Worm (Caenorhabditis elegans) whole organism, L3 larva: ENCODE results near the gene clec-217.

Source experiments
- R02D3.7 ChIP-seq: fragments of 150-350 bp; optimal IDR thresholded peaks from 2 replicates; lab custom pipeline; 2014; ENCODE audit warnings: missing biosample characterization, missing genetic modification characterization
- ZK546.5 ChIP-seq: sonication (generic microtip); optimal IDR thresholded peaks from 2 replicates; lab custom pipeline; 2017; ENCODE audit warnings: missing biosample characterization, missing genetic modification characterization
- aly-2 ChIP-seq: fragments of 150-350 bp; optimal IDR thresholded peaks from 2 replicates; lab custom pipeline; 2014; ENCODE audit warnings: missing biosample characterization, missing genetic modification characterization
- ama-1 ChIP-seq: fragments of 150-350 bp; optimal IDR thresholded peaks from 2 replicates; lab custom pipeline; 2018
- ceh-16 ChIP-seq: sonication (generic microtip); optimal IDR thresholded peaks from 2 replicates; lab custom pipeline; 2017; ENCODE audit warnings: missing biosample characterization, missing genetic modification characterization
- ceh-28 ChIP-seq: fragments of 150-350 bp; optimal IDR thresholded peaks from 2 replicates; lab custom pipeline; 2014; ENCODE audit warnings: missing biosample characterization, missing genetic modification reagents, missing genetic modification characterization
- ceh-82 ChIP-seq: fragments of 150-350 bp; optimal IDR thresholded peaks from 2 replicates; lab custom pipeline; 2014; ENCODE audit warnings: missing biosample characterization, missing genetic modification characterization
- ceh-9 ChIP-seq: sonication (generic microtip); optimal IDR thresholded peaks from 2 replicates; lab custom pipeline; 2018; ENCODE audit warnings: missing biosample characterization, missing genetic modification characterization
- daf-12 ChIP-seq: fragments of 150-350 bp; optimal IDR thresholded peaks from 2 replicates; lab custom pipeline; 2014; ENCODE audit warnings: missing biosample characterization, missing genetic modification reagents, missing genetic modification characterization
- egl-27 ChIP-seq: sonication (generic microtip); optimal IDR thresholded peaks from 4 replicates; lab custom pipeline; 2017; ENCODE audit warnings: missing biosample characterization, missing genetic modification reagents, missing genetic modification characterization
- egl-5 ChIP-seq: fragments of 150-350 bp; optimal IDR thresholded peaks from 2 replicates; lab custom pipeline; 2017; ENCODE audit warnings: missing biosample characterization, missing genetic modification reagents, missing genetic modification characterization, inconsistent platforms
- elt-1 ChIP-seq: fragments of 150-350 bp; optimal IDR thresholded peaks from 2 replicates; lab custom pipeline; 2014; ENCODE audit warnings: missing biosample characterization, missing genetic modification characterization
- elt-2 ChIP-seq: sonication (generic microtip); optimal IDR thresholded peaks from 2 replicates; lab custom pipeline; 2016; ENCODE audit warnings: missing genetic modification reagents, mild to moderate bottlenecking, missing genetic modification characterization, missing compliant biosample characterization
- elt-3 ChIP-seq, 3 experiments: fragments of 150-350 bp in 1 of 3; sonication (generic microtip) in 2 of 3; optimal IDR thresholded peaks; 2 replicates in 2 of 3; 4 replicates in 1 of 3; lab custom pipeline; 2014 to 2017; ENCODE audit warnings: missing biosample characterization in 3 of 3, missing genetic modification characterization in 3 of 3
- eor-1 ChIP-seq, 2 experiments: fragments of 150-350 bp; optimal IDR thresholded peaks; 2 replicates each; lab custom pipeline; 2014 to 2018; ENCODE audit warnings: missing biosample characterization in 2 of 2, missing genetic modification characterization in 2 of 2
- fkh-10 ChIP-seq: sonication (generic microtip); optimal IDR thresholded peaks from 2 replicates; lab custom pipeline; 2017; ENCODE audit warnings: missing biosample characterization, missing genetic modification reagents, missing genetic modification characterization
- fkh-2 ChIP-seq: fragments of 150-350 bp; optimal IDR thresholded peaks from 2 replicates; lab custom pipeline; 2014; ENCODE audit warnings: missing biosample characterization, missing genetic modification reagents, missing genetic modification characterization
- fos-1 ChIP-seq: fragments of 150-350 bp; optimal IDR thresholded peaks from 2 replicates; lab custom pipeline; 2014; ENCODE audit warnings: missing biosample characterization, missing genetic modification characterization
- hmg-11 ChIP-seq: sonication (generic microtip); optimal IDR thresholded peaks from 2 replicates; lab custom pipeline; 2016; ENCODE audit warnings: missing genetic modification characterization, missing compliant biosample characterization
- lin-15B ChIP-seq: fragments of 150-350 bp; optimal IDR thresholded peaks from 2 replicates; lab custom pipeline; 2014; ENCODE audit warnings: missing biosample characterization, missing genetic modification characterization
- lin-39 ChIP-seq: fragments of 150-350 bp; optimal IDR thresholded peaks from 2 replicates; lab custom pipeline; 2018; ENCODE audit warnings: missing biosample characterization, missing genetic modification reagents, missing genetic modification characterization
- lsy-12 ChIP-seq: sonication (generic microtip); optimal IDR thresholded peaks from 2 replicates; lab custom pipeline; 2016; ENCODE audit warnings: mild to moderate bottlenecking, missing genetic modification characterization, missing compliant biosample characterization
- mdl-1 ChIP-seq: fragments of 150-350 bp; optimal IDR thresholded peaks from 2 replicates; lab custom pipeline; 2014; ENCODE audit warnings: missing biosample characterization, missing genetic modification characterization
- mml-1 ChIP-seq: fragments of 150-350 bp; sonication (generic microtip); optimal IDR thresholded peaks from 3 replicates; lab custom pipeline; 2014; ENCODE audit warnings: missing biosample characterization, missing genetic modification characterization
- nfya-1 ChIP-seq: sonication (generic microtip); optimal IDR thresholded peaks from 2 replicates; lab custom pipeline; 2017; ENCODE audit warnings: missing genetic modification characterization, mild to moderate bottlenecking, missing compliant biosample characterization, antibody characterized with exemption, moderate library complexity; ENCODE audit not compliant: insufficient read depth
- nhr-11 ChIP-seq: fragments of 150-350 bp; optimal IDR thresholded peaks from 2 replicates; lab custom pipeline; 2014; ENCODE audit warnings: missing biosample characterization, missing genetic modification characterization
- nhr-12 ChIP-seq: fragments of 150-350 bp; optimal IDR thresholded peaks from 2 replicates; lab custom pipeline; 2014; ENCODE audit warnings: missing biosample characterization, missing genetic modification characterization
- nhr-23 ChIP-seq: fragments of 150-350 bp; optimal IDR thresholded peaks from 2 replicates; lab custom pipeline; 2014; ENCODE audit warnings: missing biosample characterization, missing genetic modification reagents, missing genetic modification characterization
- nhr-237 ChIP-seq: fragments of 150-350 bp; optimal IDR thresholded peaks from 2 replicates; lab custom pipeline; 2014; ENCODE audit warnings: missing biosample characterization, missing genetic modification characterization
- nhr-25 ChIP-seq: sonication (generic microtip); optimal IDR thresholded peaks from 2 replicates; lab custom pipeline; 2017; ENCODE audit warnings: missing biosample characterization, missing genetic modification characterization
- nhr-28 ChIP-seq: fragments of 150-350 bp; optimal IDR thresholded peaks from 2 replicates; lab custom pipeline; 2014; ENCODE audit warnings: missing biosample characterization, missing genetic modification characterization
- nhr-43 ChIP-seq: sonication (generic microtip); optimal IDR thresholded peaks from 2 replicates; lab custom pipeline; 2016; ENCODE audit warnings: mild to moderate bottlenecking, missing genetic modification characterization, missing compliant biosample characterization; ENCODE audit not compliant: poor library complexity, severe bottlenecking
- nhr-67 ChIP-seq: fragments of 150-350 bp; optimal IDR thresholded peaks from 2 replicates; lab custom pipeline; 2014; ENCODE audit warnings: missing biosample characterization, missing genetic modification characterization
- nhr-76 ChIP-seq: fragments of 150-350 bp; sonication (generic microtip); optimal IDR thresholded peaks from 5 replicates; lab custom pipeline; 2014; ENCODE audit warnings: missing biosample characterization, missing genetic modification characterization
- nhr-77 ChIP-seq: fragments of 150-350 bp; optimal IDR thresholded peaks from 2 replicates; lab custom pipeline; 2014; ENCODE audit warnings: missing biosample characterization, missing genetic modification characterization
- pha-4 ChIP-seq: fragments of 150-350 bp; optimal IDR thresholded peaks from 2 replicates; lab custom pipeline; 2014; ENCODE audit warnings: missing biosample characterization, missing genetic modification reagents, missing genetic modification characterization
- pqm-1 ChIP-seq: fragments of 150-350 bp; optimal IDR thresholded peaks from 2 replicates; lab custom pipeline; 2017; ENCODE audit warnings: missing biosample characterization, missing genetic modification characterization, inconsistent platforms
- sea-2 ChIP-seq: fragments of 150-350 bp; sonication (generic microtip); optimal IDR thresholded peaks from 4 replicates; lab custom pipeline; 2014; ENCODE audit warnings: missing biosample characterization, missing genetic modification reagents, missing genetic modification characterization
- skn-1 ChIP-seq: fragments of 150-350 bp; optimal IDR thresholded peaks from 2 replicates; lab custom pipeline; 2014; ENCODE audit warnings: missing biosample characterization, missing genetic modification characterization
- snpc-4 ChIP-seq: fragments of 150-350 bp; optimal IDR thresholded peaks from 2 replicates; lab custom pipeline; 2014; ENCODE audit warnings: missing biosample characterization, missing genetic modification characterization
- tbx-2 ChIP-seq: sonication (generic microtip); optimal IDR thresholded peaks from 2 replicates; lab custom pipeline; 2016; ENCODE audit warnings: mild to moderate bottlenecking, missing genetic modification characterization, missing compliant biosample characterization
- unc-39 ChIP-seq: sonication (generic microtip); optimal IDR thresholded peaks from 4 replicates; lab custom pipeline; 2017; ENCODE audit warnings: missing biosample characterization, missing genetic modification characterization
- unc-62 ChIP-seq: fragments of 150-350 bp; sonication (generic microtip); optimal IDR thresholded peaks from 4 replicates; lab custom pipeline; 2014; ENCODE audit warnings: missing biosample characterization, missing genetic modification reagents, missing genetic modification characterization
- zag-1 ChIP-seq: fragments of 150-350 bp; optimal IDR thresholded peaks from 2 replicates; lab custom pipeline; 2014; ENCODE audit warnings: missing biosample characterization, missing genetic modification characterization
- ztf-11 ChIP-seq: fragments of 150-350 bp; optimal IDR thresholded peaks from 2 replicates; lab custom pipeline; 2014; ENCODE audit warnings: missing biosample characterization, missing genetic modification characterization
- ztf-4 ChIP-seq: fragments of 150-350 bp; optimal IDR thresholded peaks from 2 replicates; lab custom pipeline; 2014; ENCODE audit warnings: missing biosample characterization, missing genetic modification characterization

clec-217 gene

DNA sequence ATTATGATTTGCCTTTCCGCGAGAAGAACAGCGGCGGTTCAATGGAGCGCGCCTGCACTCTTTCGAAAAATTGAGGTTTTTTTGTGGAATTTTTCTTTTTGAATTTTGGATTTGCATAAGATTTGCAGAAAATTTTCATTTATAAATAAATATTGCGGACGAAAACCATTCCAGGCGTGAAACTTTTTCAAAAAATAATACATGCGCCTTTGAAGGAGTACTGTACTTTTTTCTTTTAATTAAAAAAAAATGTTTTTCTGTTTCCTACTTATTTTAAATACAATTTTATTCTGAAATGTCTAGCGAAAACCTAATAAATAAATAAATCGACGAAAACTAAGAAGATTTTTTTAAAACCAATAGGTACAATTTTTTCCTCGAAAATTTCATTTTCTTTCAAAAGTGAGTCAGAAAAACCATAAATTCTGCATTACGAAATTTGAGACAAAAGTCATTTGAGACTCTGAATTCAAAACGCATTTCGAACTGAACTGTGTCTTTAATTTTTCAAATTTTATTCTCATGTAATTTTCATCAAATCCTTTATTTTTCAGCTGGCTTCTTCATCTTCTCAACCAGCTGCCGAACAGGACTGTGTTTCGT, 22.5 kb upstream of the clec-217 start, which contains the start of gene F26D11.1:
Gene F26D11.1 (plus strand): TSS at position 553 of the 603 bp plus-strand sequence.
- TF ChIP-seq nhr-12 (tag; lab: Kevin White, UChicago), result no peak
- TF ChIP-seq fkh-2 (tag; lab: Kevin White, UChicago), result no peak
- no peak for TF ChIP-seq ztf-11 (tag; lab: Kevin White, UChicago)
- no peak for TF ChIP-seq ceh-82 (tag; lab: Kevin White, UChicago)
- TF ChIP-seq elt-1, result no peak
- TF ChIP-seq ama-1 (lab: Kevin White, UChicago), result no peak
- TF ChIP-seq lin-39, result no peak
- no peak for TF ChIP-seq eor-1 (tag; optimal IDR thresholded peaks at IDR 0.05; lab: Kevin White, UChicago)
- no peak for TF ChIP-seq skn-1 (tag; lab: Kevin White, UChicago)
- TF ChIP-seq ceh-9 (tag; lab: Kevin White, UChicago), result no peak

DNA sequence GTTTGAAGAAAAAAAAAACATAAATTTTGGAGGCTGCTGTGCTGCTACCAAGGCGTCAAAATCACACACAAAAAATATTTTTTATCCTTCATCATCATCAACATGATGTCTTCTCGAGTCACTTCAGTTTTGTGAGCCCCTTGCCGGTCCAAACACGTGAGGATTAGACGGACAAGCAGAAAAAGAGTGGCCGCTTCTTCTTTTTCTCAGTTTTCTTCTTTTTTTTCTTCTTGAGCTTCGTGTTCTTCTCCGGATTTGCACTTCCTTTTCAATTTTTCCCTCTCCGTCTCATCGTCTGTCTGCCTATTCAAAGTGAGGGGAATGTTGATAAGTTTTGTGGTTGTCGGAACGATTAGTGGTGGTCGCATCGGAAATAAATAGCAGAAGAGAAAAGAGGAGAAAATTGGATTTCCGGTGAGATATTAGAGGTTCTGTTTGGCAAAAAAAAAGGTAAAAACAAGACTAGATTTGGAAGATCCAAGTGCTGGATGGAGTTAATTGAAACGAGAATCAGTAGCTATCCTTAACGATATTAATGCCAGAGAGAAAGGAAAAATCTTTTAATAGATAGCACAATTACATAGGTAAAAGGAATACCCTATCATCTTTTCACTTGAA, 21.8 kb upstream of the clec-217 start:
- TF ChIP-seq eor-1 (tag; optimal IDR thresholded peaks at IDR 0.05; lab: Kevin White, UChicago) (no peak), ceh-28 (tag; lab: Kevin White, UChicago) (no peak), fkh-10 (GFP tag; lab: Kevin White, UChicago) (peak; percentile 34), ceh-9 (tag; lab: Kevin White, UChicago) (no peak), daf-12 (no peak), lin-15B (tag; lab: Kevin White, UChicago) (peak; percentile 30), ceh-16 (tag; lab: Kevin White, UChicago) (no peak), lin-39 (peak; percentile 77), aly-2 (tag; lab: Kevin White, UChicago) (no peak), snpc-4 (peak; percentile 43), elt-1 (peak; percentile 43), skn-1 (tag; lab: Kevin White, UChicago) (no peak), nfya-1 (peak; percentile 56)

DNA sequence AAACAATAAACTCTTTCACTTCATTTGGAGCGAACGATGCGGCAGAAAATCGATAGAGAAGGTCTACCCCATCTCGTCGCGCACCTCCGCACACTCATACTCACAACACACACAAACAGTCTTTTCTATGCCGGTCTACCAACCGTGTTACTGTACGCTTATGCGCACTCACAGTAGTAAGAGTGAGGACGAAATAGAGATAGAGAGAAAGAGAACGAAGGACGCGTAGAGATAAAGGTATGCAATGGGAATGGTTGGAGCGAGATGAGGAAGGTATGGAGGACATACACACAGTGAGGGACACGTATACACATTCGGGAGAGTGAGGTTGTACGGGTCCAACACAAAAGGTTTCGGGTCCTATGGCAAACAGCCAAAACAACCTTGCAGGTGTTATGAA, 20.2 kb upstream of the clec-217 start:
- no peak for TF ChIP-seq fkh-10 (GFP tag; lab: Kevin White, UChicago)
- no peak for TF ChIP-seq lsy-12 (tag; lab: Kevin White, UChicago)
- no peak for TF ChIP-seq nhr-76 (tag; lab: Kevin White, UChicago)
- TF ChIP-seq mdl-1, result no peak
- no peak for TF ChIP-seq unc-62
- TF ChIP-seq nhr-28 (tag; lab: Kevin White, UChicago), result no peak
- no peak for TF ChIP-seq egl-5 (tag; lab: Kevin White, UChicago)
- no peak for TF ChIP-seq ceh-16 (tag; lab: Kevin White, UChicago)
- peak; percentile 1 for TF ChIP-seq lin-39
- TF ChIP-seq sea-2, result no peak
- TF ChIP-seq ceh-28 (tag; lab: Kevin White, UChicago), result peak; percentile 45
- no peak for TF ChIP-seq ZK546.5 (tag; lab: Kevin White, UChicago)
- TF ChIP-seq nhr-67 (tag; lab: Kevin White, UChicago), result no peak
- TF ChIP-seq nhr-11 (tag; lab: Kevin White, UChicago), result no peak
- no peak for TF ChIP-seq fkh-2 (tag; lab: Kevin White, UChicago)
- no peak for TF ChIP-seq elt-3 (tag; optimal IDR thresholded peaks at IDR 0.05; lab: Kevin White, UChicago)
- no peak for TF ChIP-seq nhr-12 (tag; lab: Kevin White, UChicago)
- TF ChIP-seq egl-27 (tag; lab: Kevin White, UChicago), result no peak
- TF ChIP-seq snpc-4, result no peak
- no peak for TF ChIP-seq aly-2 (tag; lab: Kevin White, UChicago)
- no peak for TF ChIP-seq ztf-4 (tag; lab: Kevin White, UChicago)
- TF ChIP-seq nhr-25 (tag; lab: Kevin White, UChicago), result peak; percentile 93
- no peak for TF ChIP-seq skn-1 (tag; lab: Kevin White, UChicago)
- TF ChIP-seq zag-1, result no peak
- no peak for TF ChIP-seq elt-1
- peak; percentile 12 for TF ChIP-seq pqm-1 (tag; lab: Kevin White, UChicago)
- no peak for TF ChIP-seq fos-1
- TF ChIP-seq pha-4 (tag; lab: Kevin White, UChicago), result peak; percentile 73
- TF ChIP-seq unc-39 (tag; lab: Kevin White, UChicago), result no peak
- peak; percentile 31 for TF ChIP-seq elt-2 (tag; lab: Kevin White, UChicago)
- peak; percentile 32 for TF ChIP-seq nfya-1
- TF ChIP-seq nhr-23 (tag; lab: Kevin White, UChicago), result peak; percentile 55
- no peak for TF ChIP-seq ceh-82 (tag; lab: Kevin White, UChicago)
- TF ChIP-seq tbx-2 (tag; lab: Kevin White, UChicago), result no peak
- TF ChIP-seq nhr-77 (tag; lab: Kevin White, UChicago), result no peak
- TF ChIP-seq R02D3.7 (tag; lab: Kevin White, UChicago), result no peak
- no peak for TF ChIP-seq mml-1 (tag; lab: Kevin White, UChicago)
- no peak for TF ChIP-seq ama-1 (lab: Kevin White, UChicago)
- no peak for TF ChIP-seq daf-12
- TF ChIP-seq lin-15B (tag; lab: Kevin White, UChicago), result peak; percentile 14
- TF ChIP-seq hmg-11 (tag; lab: Kevin White, UChicago), result peak; percentile 32
- TF ChIP-seq nhr-43 (tag; lab: Kevin White, UChicago), result no peak
- no peak for TF ChIP-seq nhr-237
- TF ChIP-seq eor-1 (tag; optimal IDR thresholded peaks at IDR 0.05; lab: Kevin White, UChicago), result no peak
